Worm (Caenorhabditis elegans): Measurements from ENCODE around the gene K02D10.1.

K02D10.1 gene

DNA sequence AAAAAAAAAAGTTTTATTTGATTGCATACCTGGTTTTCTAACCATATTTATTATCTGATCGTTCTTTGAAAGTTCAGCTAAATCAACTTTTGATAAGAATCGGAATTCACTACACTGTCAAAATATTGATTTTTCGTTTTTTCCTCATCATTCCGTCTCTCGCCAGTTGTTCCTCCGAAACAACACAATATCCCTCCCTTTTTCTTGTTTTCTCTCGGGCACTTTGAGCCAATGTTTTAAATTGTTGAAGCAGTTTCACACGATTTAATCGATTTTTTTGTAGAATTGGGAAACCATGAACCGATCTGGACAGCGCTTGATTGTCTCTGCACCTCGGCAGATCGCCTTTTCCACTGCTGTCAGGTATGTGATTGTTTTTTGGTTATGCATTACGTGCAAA is at the start of gene K02D10.1:
Gene K02D10.1, plus strand, starts transcription at position 284 of the 400 bp plus-strand sequence.
- TF ChIP-seq fkh-6 (tag; optimal IDR thresholded peaks at IDR 0.05) (no peak), pha-2 (tag; optimal IDR thresholded peaks at IDR 0.05) (no peak), unc-55 (GFP tag; optimal IDR thresholded peaks at IDR 0.05) (no peak), elt-2 (tag; optimal IDR thresholded peaks at IDR 0.05) (no peak), eyg-1 (tag; optimal IDR thresholded peaks at IDR 0.05) (no peak), pros-1 (tag; optimal IDR thresholded peaks at IDR 0.05) (no peak), ceh-6 (GFP tag; optimal IDR thresholded peaks at IDR 0.05) (no peak), gmeb-2 (tag; optimal IDR thresholded peaks at IDR 0.05) (no peak), ets-4 (tag; optimal IDR thresholded peaks at IDR 0.05) (no peak)

DNA sequence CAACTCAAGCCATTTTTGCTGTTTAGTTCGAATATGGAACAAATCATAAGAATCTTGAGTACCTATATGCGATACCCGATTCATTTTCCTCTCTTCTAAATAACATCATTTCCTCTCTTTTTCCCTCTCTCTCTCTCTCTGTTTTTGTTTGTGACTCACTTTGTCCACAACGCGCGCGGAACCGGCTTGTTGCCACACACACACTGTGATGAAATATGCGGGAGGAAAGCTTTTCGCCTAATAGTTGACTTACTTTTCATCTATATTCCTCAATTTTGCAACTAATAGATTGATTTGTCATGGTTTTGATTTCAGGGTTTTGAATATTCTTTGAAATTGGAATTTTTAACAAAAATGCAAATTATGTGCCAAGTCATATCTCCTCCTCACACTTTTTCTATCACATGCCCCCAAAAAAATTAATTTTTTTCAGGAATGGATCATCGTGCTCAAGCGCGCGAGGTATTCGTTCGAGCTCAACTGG is 49.5 kb upstream of the K02D10.1 start, which contains the start of gene hipr-1:
Gene hipr-1, plus strand, starts transcription at position 434 of the 484 bp plus-strand sequence.
- no peak for TF ChIP-seq sox-2 (GFP tag; IDR thresholded peaks at IDR 0.05)
- no peak for TF ChIP-seq ceh-2 (tag; optimal IDR thresholded peaks at IDR 0.05)
- TF ChIP-seq ahr-1 (tag; optimal IDR thresholded peaks at IDR 0.05) = no peak
- TF ChIP-seq unc-42 (tag; optimal IDR thresholded peaks at IDR 0.05) = no peak
- TF ChIP-seq fax-1 (tag; optimal IDR thresholded peaks at IDR 0.05) = no peak
- no peak for TF ChIP-seq sox-4 (tag; optimal IDR thresholded peaks at IDR 0.05)
- no peak for TF ChIP-seq ets-4 (tag; optimal IDR thresholded peaks at IDR 0.05)
- TF ChIP-seq lim-6 (tag; optimal IDR thresholded peaks at IDR 0.05) = no peak
- TF ChIP-seq tbx-2 (tag; optimal IDR thresholded peaks at IDR 0.05) = no peak
- TF ChIP-seq odd-2 (tag; optimal IDR thresholded peaks at IDR 0.05) = no peak
- TF ChIP-seq syd-9 (tag; optimal IDR thresholded peaks at IDR 0.05) = no peak
- no peak for TF ChIP-seq elt-2 (tag; optimal IDR thresholded peaks at IDR 0.05)
- TF ChIP-seq ama-1 (optimal IDR thresholded peaks at IDR 0.05) = no peak
- no peak for TF ChIP-seq unc-86 (tag; optimal IDR thresholded peaks at IDR 0.05)
- no peak for TF ChIP-seq pax-1 (tag; optimal IDR thresholded peaks at IDR 0.05)
- TF ChIP-seq K09A11.1 (tag; optimal IDR thresholded peaks at IDR 0.05; ENCODE audit: insufficient read depth) = no peak
- TF ChIP-seq eyg-1 (tag; optimal IDR thresholded peaks at IDR 0.05) = no peak
- no peak for TF ChIP-seq pat-9 (tag; optimal IDR thresholded peaks at IDR 0.05)

- TF ChIP-seq madf-2 (tag; optimal IDR thresholded peaks at IDR 0.05) = no peak
- no peak for TF ChIP-seq ceh-14 (tag; optimal IDR thresholded peaks at IDR 0.05)
- TF ChIP-seq hlh-15 (tag; optimal IDR thresholded peaks at IDR 0.05) = no peak
- TF ChIP-seq elt-2 (tag; optimal IDR thresholded peaks at IDR 0.05) = no peak
- TF ChIP-seq rnt-1 (tag; optimal IDR thresholded peaks at IDR 0.05) = no peak
- no peak for TF ChIP-seq pag-3 (tag; optimal IDR thresholded peaks at IDR 0.05; ENCODE audit: borderline replicate concordance)
- no peak for TF ChIP-seq pros-1 (tag; optimal IDR thresholded peaks at IDR 0.05)
- TF ChIP-seq C38D4.7 (GFP tag; optimal IDR thresholded peaks at IDR 0.05) = no peak
- no peak for TF ChIP-seq ahr-1 (tag; optimal IDR thresholded peaks at IDR 0.05)
- TF ChIP-seq lin-11 (tag; optimal IDR thresholded peaks at IDR 0.05) = no peak
These were observed 44.1 kb upstream of the K02D10.1 start for ce11 chrIII:8725224-8725623.

DNA sequence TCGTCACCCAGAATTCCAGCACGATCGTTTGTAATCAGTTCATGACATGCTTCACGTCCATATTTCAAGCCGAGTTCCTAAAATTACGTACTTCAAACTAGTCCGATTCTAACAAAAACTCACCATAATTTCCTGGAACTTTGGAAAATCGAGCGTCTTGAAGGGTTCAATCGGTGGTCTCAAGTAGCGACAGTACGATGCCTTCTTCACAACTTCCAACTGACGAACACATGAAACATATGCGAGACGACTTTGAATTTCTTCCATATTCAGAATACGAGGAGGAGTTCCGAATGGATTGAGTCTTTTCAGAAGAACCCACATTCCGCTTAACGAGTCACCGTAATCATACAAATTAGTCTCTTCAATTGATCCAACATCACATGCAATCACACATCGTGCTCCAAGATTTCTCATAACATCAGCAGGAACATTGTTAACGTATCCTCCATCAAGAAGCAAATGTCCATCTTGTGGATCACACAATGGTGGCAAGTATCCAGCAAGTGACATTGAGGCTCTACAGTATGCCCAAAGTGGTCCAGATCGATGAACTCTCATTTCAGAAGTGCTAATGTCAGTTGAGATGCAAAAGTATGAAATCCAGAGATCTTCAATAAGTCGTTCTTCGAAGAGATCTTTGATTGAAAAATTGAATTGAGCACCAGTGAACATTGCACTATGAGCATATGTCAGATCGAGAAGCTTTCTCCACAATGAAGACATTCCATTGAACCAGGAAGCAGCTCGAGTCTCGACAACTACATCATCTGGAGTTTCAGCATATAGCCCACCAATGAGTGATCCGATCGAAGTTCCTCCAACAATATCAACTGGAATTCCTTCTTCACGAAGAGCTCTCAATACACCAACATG is 43.1 kb upstream of the K02D10.1 start:
- TF ChIP-seq tbx-2 (tag; optimal IDR thresholded peaks at IDR 0.05) (no peak), ztf-16 (tag; optimal IDR thresholded peaks at IDR 0.05) (no peak), ama-1 (optimal IDR thresholded peaks at IDR 0.05) (no peak), K09A11.1 (tag; optimal IDR thresholded peaks at IDR 0.05; ENCODE audit: insufficient read depth) (no peak), ceh-30 (tag; optimal IDR thresholded peaks at IDR 0.05) (no peak), elt-2 (tag; optimal IDR thresholded peaks at IDR 0.05) (no peak), nfya-1 (tag; optimal IDR thresholded peaks at IDR 0.05) (no peak), fkh-10 (GFP tag; optimal IDR thresholded peaks at IDR 0.05) (no peak), mec-3 (tag; optimal IDR thresholded peaks at IDR 0.05; ENCODE audit: borderline replicate concordance) (no peak), syd-9 (tag; optimal IDR thresholded peaks at IDR 0.05) (no peak), fkh-6 (tag; optimal IDR thresholded peaks at IDR 0.05) (no peak), unc-3 (GFP tag; conservative IDR thresholded peaks at IDR 0.05) (no peak), unc-3 (tag; optimal IDR thresholded peaks at IDR 0.05) (no peak), ceh-19 (GFP tag; optimal IDR thresholded peaks at IDR 0.05) (no peak), C08G9.2 (tag; optimal IDR thresholded peaks at IDR 0.05) (no peak), F13H6.1 (tag; optimal IDR thresholded peaks at IDR 0.05) (no peak), ceh-31 (tag; optimal IDR thresholded peaks at IDR 0.05) (no peak), ttx-3 (tag; optimal IDR thresholded peaks at IDR 0.05) (no peak)
